Worm (Caenorhabditis elegans): ENCODE results near the gene C14H10.3.

The C14H10.3 gene

DNA sequence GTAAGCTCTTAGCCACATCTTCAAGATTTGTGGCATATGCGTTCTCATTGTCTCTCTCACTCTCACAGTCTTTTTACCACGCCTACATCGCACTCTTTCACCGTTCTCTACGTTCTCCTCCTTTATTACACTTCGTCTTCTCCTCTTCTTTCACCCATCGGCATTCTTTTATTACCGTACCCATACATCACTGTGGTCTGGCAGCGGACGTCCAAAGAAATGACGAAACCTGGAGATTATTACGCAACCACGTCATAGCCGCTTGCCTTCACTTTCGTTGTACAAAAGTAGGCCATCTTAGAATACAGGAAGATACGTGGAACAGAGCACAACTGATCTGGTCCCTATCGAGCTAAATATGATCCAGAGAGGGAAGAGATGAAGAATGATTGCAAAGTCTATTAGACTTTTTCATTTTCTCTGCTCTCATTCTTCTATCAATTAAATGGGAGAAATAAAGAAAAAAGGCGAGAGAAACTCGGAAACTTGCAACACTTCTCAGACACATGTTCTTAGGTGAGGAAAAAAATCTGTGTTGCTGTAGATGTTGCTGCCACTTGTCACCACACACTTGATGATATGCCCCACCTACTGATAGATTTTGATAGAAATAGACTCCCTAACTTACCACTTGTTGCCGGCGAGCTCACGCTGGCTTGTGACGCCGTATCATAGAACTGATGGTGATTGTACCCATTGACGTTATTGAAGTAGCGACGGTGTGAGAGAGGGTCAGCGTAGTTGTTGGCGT lies 23.4 kb downstream of the C14H10.3 start:
- TF ChIP-seq dmd-4 (tag; optimal IDR thresholded peaks at IDR 0.05) (no peak), nhr-129 (tag; optimal IDR thresholded peaks at IDR 0.05) (peak; percentile 39), sma-9 (GFP tag; optimal IDR thresholded peaks at IDR 0.05) (peak; percentile 4), sma-9 (tag; optimal IDR thresholded peaks at IDR 0.05) (no peak), fos-1 (tag; optimal IDR thresholded peaks at IDR 0.05) (peak; percentile 15), nhr-10 (tag; optimal IDR thresholded peaks at IDR 0.05) (no peak)

- TF ChIP-seq nhr-10 (tag; optimal IDR thresholded peaks at IDR 0.05) (no peak), mbf-1 (tag; optimal IDR thresholded peaks at IDR 0.05) (no peak), lin-39 (tag; optimal IDR thresholded peaks at IDR 0.05) (no peak), nhr-6 (tag; optimal IDR thresholded peaks at IDR 0.05) (no peak), lin-11 (tag; optimal IDR thresholded peaks at IDR 0.05) (no peak), ama-1 (optimal IDR thresholded peaks at IDR 0.05) (no peak), Y55F3AM.14 (GFP tag; optimal IDR thresholded peaks at IDR 0.05) (no peak), unc-39 (tag; optimal IDR thresholded peaks at IDR 0.05) (no peak)
These were observed 24.4 kb downstream of the C14H10.3 start for ce11 chrX:10203501-10203900.

DNA sequence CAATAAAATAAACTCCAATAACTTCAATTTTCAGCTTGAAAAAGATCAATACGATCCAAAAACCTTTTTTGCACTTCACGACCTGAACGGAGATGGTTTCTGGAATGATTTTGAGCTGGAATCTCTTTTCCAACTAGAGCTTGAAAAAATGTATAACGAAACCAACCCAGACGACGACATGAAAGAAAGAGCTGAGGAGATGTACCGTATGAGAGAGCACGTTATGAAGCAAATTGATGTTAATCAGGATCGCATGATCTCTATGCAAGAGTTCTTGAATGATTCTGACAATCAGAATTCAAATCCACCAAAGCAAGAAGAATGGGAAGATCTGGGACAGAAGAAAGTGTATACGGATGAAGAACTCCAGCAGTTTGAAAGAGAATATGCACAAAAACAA lies 28.7 kb downstream of the C14H10.3 start:
- no peak for TF ChIP-seq nhr-11 (tag; optimal IDR thresholded peaks at IDR 0.05)
- no peak for TF ChIP-seq egl-27 (tag; optimal IDR thresholded peaks at IDR 0.05)
- TF ChIP-seq nhr-25 (tag; optimal IDR thresholded peaks at IDR 0.05) = no peak
- no peak for TF ChIP-seq elt-3 (tag; optimal IDR thresholded peaks at IDR 0.05)
- no peak for TF ChIP-seq peb-1 (tag; optimal IDR thresholded peaks at IDR 0.05)
- TF ChIP-seq F13H6.1 (tag; optimal IDR thresholded peaks at IDR 0.05) = no peak
- TF ChIP-seq nhr-129 (tag; optimal IDR thresholded peaks at IDR 0.05) = no peak
- TF ChIP-seq zag-1 (tag; optimal IDR thresholded peaks at IDR 0.05) = no peak
- TF ChIP-seq C34F6.9 (tag; optimal IDR thresholded peaks at IDR 0.05) = no peak
- TF ChIP-seq mbf-1 (tag; optimal IDR thresholded peaks at IDR 0.05) = no peak
- no peak for TF ChIP-seq nhr-10 (tag; optimal IDR thresholded peaks at IDR 0.05)
- no peak for TF ChIP-seq gmeb-1 (tag; optimal IDR thresholded peaks at IDR 0.05)
- no peak for TF ChIP-seq skn-1 (tag; optimal IDR thresholded peaks at IDR 0.05)
- no peak for TF ChIP-seq R02D3.7 (tag; optimal IDR thresholded peaks at IDR 0.05)
- TF ChIP-seq ztf-4 (tag; optimal IDR thresholded peaks at IDR 0.05) = no peak
- TF ChIP-seq crh-2 (tag; optimal IDR thresholded peaks at IDR 0.05) = no peak
- TF ChIP-seq snpc-4 (tag; optimal IDR thresholded peaks at IDR 0.05) = no peak
- no peak for TF ChIP-seq nhr-237 (tag; optimal IDR thresholded peaks at IDR 0.05)

ce11 chrX:10197204-10197756 lies 30.7 kb downstream of the C14H10.3 start, which contains the start of gene nucb-1:
Gene nucb-1, plus strand, starts transcription at chrX:10197706.
- TF ChIP-seq gmeb-1 (tag; optimal IDR thresholded peaks at IDR 0.05) = peak; percentile 73
- TF ChIP-seq snpc-4 (tag; optimal IDR thresholded peaks at IDR 0.05) = peak; percentile 52
- TF ChIP-seq lsy-2 (tag; optimal IDR thresholded peaks at IDR 0.05) = peak; percentile 45 to 87
- TF ChIP-seq nhr-6 (tag; optimal IDR thresholded peaks at IDR 0.05) = peak; percentile 61
- peak; percentile 93 for TF ChIP-seq sma-9 (GFP tag; optimal IDR thresholded peaks at IDR 0.05)
- no peak for TF ChIP-seq sma-9 (tag; optimal IDR thresholded peaks at IDR 0.05)
- TF ChIP-seq C34F6.9 (tag; optimal IDR thresholded peaks at IDR 0.05) = peak; percentile 94
- peak; percentile 55 for TF ChIP-seq F13H6.1 (tag; optimal IDR thresholded peaks at IDR 0.05)
- peak; percentile 7 for TF ChIP-seq zag-1 (tag; optimal IDR thresholded peaks at IDR 0.05)
- no peak for TF ChIP-seq ZK546.5 (tag; optimal IDR thresholded peaks at IDR 0.05)
- TF ChIP-seq unc-55 (GFP tag; optimal IDR thresholded peaks at IDR 0.05) = peak; percentile 94
- TF ChIP-seq nhr-237 (tag; optimal IDR thresholded peaks at IDR 0.05) = no peak
- peak; percentile 78 for TF ChIP-seq R02D3.7 (tag; optimal IDR thresholded peaks at IDR 0.05)
- no peak for TF ChIP-seq ceh-82 (tag; optimal IDR thresholded peaks at IDR 0.05)
- TF ChIP-seq egl-27 (tag; optimal IDR thresholded peaks at IDR 0.05) = peak; percentile 67
- TF ChIP-seq elt-1 (tag; optimal IDR thresholded peaks at IDR 0.05) = no peak
- TF ChIP-seq nhr-21 (tag; optimal IDR thresholded peaks at IDR 0.05) = peak; percentile 74
- TF ChIP-seq unc-39 (tag; optimal IDR thresholded peaks at IDR 0.05) = no peak
- peak; percentile 76 for TF ChIP-seq sma-3 (GFP tag; optimal IDR thresholded peaks at IDR 0.05)
- peak; percentile 42 for TF ChIP-seq mab-5 (tag; optimal IDR thresholded peaks at IDR 0.05)
- no peak for TF ChIP-seq nhr-10 (tag; optimal IDR thresholded peaks at IDR 0.05)
- TF ChIP-seq fos-1 (tag; optimal IDR thresholded peaks at IDR 0.05) = peak; percentile 79
- TF ChIP-seq peb-1 (tag; optimal IDR thresholded peaks at IDR 0.05) = no peak
- peak; percentile 75 for TF ChIP-seq lin-13 (GFP tag; optimal IDR thresholded peaks at IDR 0.05)
- peak in 1 of 2 experiments; percentile 14 for TF ChIP-seq mdl-1 (tag; optimal IDR thresholded peaks at IDR 0.05)
- no peak for TF ChIP-seq ztf-4 (tag; optimal IDR thresholded peaks at IDR 0.05)
- TF ChIP-seq nhr-23 (tag; optimal IDR thresholded peaks at IDR 0.05) = no peak
- peak; percentile 97 for TF ChIP-seq crh-2 (tag; optimal IDR thresholded peaks at IDR 0.05)
- peak; percentile 94 for TF ChIP-seq nhr-129 (tag; optimal IDR thresholded peaks at IDR 0.05)
